Worm (Caenorhabditis elegans) whole organism, mixed stage, embryonic: ENCODE measurements around the gene abhd-5.2.

Source experiments
- bed-3 ChIP-seq: fragments of 200-800 bp; sonication (Bioruptor generic); optimal IDR thresholded peaks from 3 replicates; lab custom pipeline; 2018; ENCODE audit warnings: mild to moderate bottlenecking, missing genetic modification characterization, moderate library complexity, missing compliant biosample characterization
- blmp-1 ChIP-seq: fragments of 150-350 bp; optimal IDR thresholded peaks from 2 replicates; lab custom pipeline; 2014; ENCODE audit warnings: missing biosample characterization, missing genetic modification characterization
- ceh-39 ChIP-seq: fragments of 150-350 bp; optimal IDR thresholded peaks from 2 replicates; lab custom pipeline; 2014; ENCODE audit warnings: missing biosample characterization, missing genetic modification characterization
- ceh-43 ChIP-seq: fragments of 200-800 bp; sonication (Bioruptor generic); optimal IDR thresholded peaks from 2 replicates; lab custom pipeline; 2018; ENCODE audit warnings: mild to moderate bottlenecking, missing genetic modification characterization, moderate library complexity, missing compliant biosample characterization
- ceh-83 ChIP-seq: fragments of 200-800 bp; sonication (Bioruptor generic); optimal IDR thresholded peaks from 2 replicates; lab custom pipeline; 2018; ENCODE audit warnings: mild to moderate bottlenecking, missing genetic modification characterization, missing compliant biosample characterization
- drap-1 ChIP-seq: fragments of 200-800 bp; sonication (Bioruptor generic); optimal IDR thresholded peaks from 3 replicates; lab custom pipeline; 2018; ENCODE audit warnings: mild to moderate bottlenecking, missing genetic modification characterization, missing compliant biosample characterization
- elt-1 ChIP-seq: sonication (generic microtip); optimal IDR thresholded peaks from 2 replicates; lab custom pipeline; 2017; ENCODE audit warnings: missing genetic modification characterization, mild to moderate bottlenecking, missing compliant biosample characterization, antibody characterized with exemption, moderate library complexity, borderline replicate concordance; ENCODE audit not compliant: insufficient read depth
- elt-3 ChIP-seq: fragments of 150-350 bp; optimal IDR thresholded peaks from 2 replicates; lab custom pipeline; 2014; ENCODE audit warnings: missing biosample characterization, missing genetic modification characterization
- flh-1 ChIP-seq: fragments of 200-800 bp; sonication (Bioruptor generic); optimal IDR thresholded peaks from 2 replicates; lab custom pipeline; 2018; ENCODE audit warnings: mild to moderate bottlenecking, missing genetic modification characterization, moderate library complexity, missing compliant biosample characterization
- hlh-1 ChIP-seq: fragments of 150-350 bp; optimal IDR thresholded peaks from 2 replicates; lab custom pipeline; 2014; ENCODE audit warnings: missing biosample characterization, missing genetic modification reagents, missing genetic modification characterization
- lin-13 ChIP-seq: fragments of 150-350 bp; optimal IDR thresholded peaks from 2 replicates; lab custom pipeline; 2014; ENCODE audit warnings: missing biosample characterization, missing genetic modification characterization
- lsy-2 ChIP-seq: fragments of 150-350 bp; optimal IDR thresholded peaks from 2 replicates; lab custom pipeline; 2014; ENCODE audit warnings: missing biosample characterization, missing genetic modification characterization
- mab-5 ChIP-seq: fragments of 150-350 bp; optimal IDR thresholded peaks from 2 replicates; lab custom pipeline; 2014; ENCODE audit warnings: missing biosample characterization, missing genetic modification characterization
- mep-1 ChIP-seq: fragments of 150-350 bp; optimal IDR thresholded peaks from 2 replicates; lab custom pipeline; 2017; ENCODE audit warnings: missing biosample characterization, missing genetic modification reagents, missing genetic modification characterization, inconsistent platforms
- nhr-12 ChIP-seq: fragments of 150-350 bp; optimal IDR thresholded peaks from 2 replicates; lab custom pipeline; 2014; ENCODE audit warnings: missing biosample characterization, missing genetic modification characterization
- nhr-2 ChIP-seq: fragments of 150-350 bp; optimal IDR thresholded peaks from 2 replicates; lab custom pipeline; 2014; ENCODE audit warnings: missing biosample characterization, missing genetic modification characterization
- nhr-76 ChIP-seq: sonication (generic microtip); optimal IDR thresholded peaks from 2 replicates; lab custom pipeline; 2017; ENCODE audit warnings: missing biosample characterization, missing genetic modification characterization
- pha-4 ChIP-seq: fragments of 150-350 bp; optimal IDR thresholded peaks from 2 replicates; lab custom pipeline; 2018; ENCODE audit warnings: missing biosample characterization, missing genetic modification reagents, missing genetic modification characterization
- sem-2 ChIP-seq: fragments of 200-800 bp; sonication (Bioruptor generic); optimal IDR thresholded peaks from 2 replicates; lab custom pipeline; 2018; ENCODE audit warnings: mild to moderate bottlenecking, missing genetic modification characterization, missing compliant biosample characterization
- snpc-4 ChIP-seq: fragments of 150-350 bp; optimal IDR thresholded peaks from 2 replicates; lab custom pipeline; 2014; ENCODE audit warnings: missing biosample characterization, missing genetic modification characterization
- sptf-1 ChIP-seq: sonication (generic microtip); optimal IDR thresholded peaks from 2 replicates; lab custom pipeline; 2017; ENCODE audit warnings: mild to moderate bottlenecking, missing genetic modification characterization, moderate library complexity, missing compliant biosample characterization
- tbx-8 ChIP-seq: fragments of 200-800 bp; sonication (Bioruptor generic); optimal IDR thresholded peaks from 2 replicates; lab custom pipeline; 2018; ENCODE audit warnings: mild to moderate bottlenecking, missing genetic modification characterization, moderate library complexity, missing compliant biosample characterization
- unc-120 ChIP-seq: sonication (generic microtip); optimal IDR thresholded peaks from 2 replicates; lab custom pipeline; 2017; ENCODE audit warnings: missing genetic modification characterization, missing compliant biosample characterization; ENCODE audit not compliant: poor library complexity, severe bottlenecking
- unc-39 ChIP-seq: fragments of 150-350 bp; optimal IDR thresholded peaks from 2 replicates; lab custom pipeline; 2014; ENCODE audit warnings: missing biosample characterization, missing genetic modification characterization
- unc-62 ChIP-seq: fragments of 150-350 bp; optimal IDR thresholded peaks from 2 replicates; lab custom pipeline; 2014; ENCODE audit warnings: missing biosample characterization, missing genetic modification reagents, missing genetic modification characterization
- zip-8 ChIP-seq: fragments of 150-350 bp; optimal IDR thresholded peaks from 2 replicates; lab custom pipeline; 2014; ENCODE audit warnings: missing biosample characterization, missing genetic modification characterization
- ztf-11 ChIP-seq: fragments of 150-350 bp; optimal IDR thresholded peaks from 2 replicates; lab custom pipeline; 2014; ENCODE audit warnings: missing biosample characterization, missing genetic modification characterization

The abhd-5.2 gene

DNA sequence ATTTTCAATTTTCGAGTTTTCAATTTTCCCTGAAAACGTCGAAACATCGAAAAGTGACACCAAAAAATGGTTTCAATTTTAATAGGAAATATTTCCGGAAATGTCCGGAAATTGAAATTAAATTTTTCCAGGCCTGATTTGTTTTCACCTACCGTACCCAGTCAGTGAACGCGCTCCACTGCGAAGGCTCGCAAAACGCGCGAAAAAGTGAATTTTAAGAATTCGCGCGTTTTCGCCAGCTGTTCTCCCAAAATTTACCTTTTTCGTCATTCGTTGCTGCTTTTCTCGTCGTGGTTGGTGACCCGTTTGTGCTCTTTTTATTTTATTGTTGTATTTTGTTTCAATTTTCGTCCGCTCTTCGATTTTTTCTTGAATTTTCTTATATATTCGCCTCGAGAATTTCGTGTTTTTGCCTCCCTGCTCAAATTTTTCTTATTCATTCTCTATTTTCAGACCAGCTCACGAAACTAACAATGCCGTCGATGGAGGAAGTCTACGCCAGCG, 45.5 kb downstream of the abhd-5.2 start, which contains the start of gene T19H12.2:
Gene T19H12.2 (plus strand): TSS at position 454 of the 504 bp plus-strand sequence.
- peak; percentile 50 for TF ChIP-seq lsy-2 (tag; lab: Kevin White, UChicago)
- TF ChIP-seq pha-4 (tag; lab: Kevin White, UChicago), result no peak

DNA sequence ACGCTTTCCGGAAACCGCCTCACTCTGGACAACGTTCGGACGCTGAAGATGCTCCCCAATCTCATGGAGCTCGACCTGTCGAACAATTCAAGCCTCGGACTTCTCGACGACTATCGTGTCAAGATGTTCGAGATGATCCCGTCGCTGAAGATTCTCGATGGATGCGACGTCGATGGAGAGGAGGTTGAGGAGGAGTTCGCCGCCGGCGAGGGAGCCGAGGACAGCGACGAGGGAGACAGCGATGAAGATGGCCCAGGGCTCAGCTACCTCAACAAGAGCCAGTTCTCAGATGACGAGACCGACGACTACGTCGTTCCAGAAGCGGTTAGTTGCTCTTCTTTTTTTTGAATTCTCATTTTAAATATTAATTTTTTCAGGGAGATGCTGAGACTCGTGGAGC, 46.3 kb downstream of the abhd-5.2 start:
- TF ChIP-seq blmp-1 (tag; lab: Kevin White, UChicago) (no peak), flh-1 (GFP tag; lab: Kevin White, UChicago) (no peak), drap-1 (no peak), unc-39 (tag; lab: Kevin White, UChicago) (no peak), ceh-43 (GFP tag; lab: Kevin White, UChicago) (no peak), mab-5 (tag; lab: Kevin White, UChicago) (no peak), nhr-2 (tag; lab: Kevin White, UChicago) (no peak), hlh-1 (tag; lab: Kevin White, UChicago) (no peak), elt-3 (tag; lab: Kevin White, UChicago) (no peak)

DNA sequence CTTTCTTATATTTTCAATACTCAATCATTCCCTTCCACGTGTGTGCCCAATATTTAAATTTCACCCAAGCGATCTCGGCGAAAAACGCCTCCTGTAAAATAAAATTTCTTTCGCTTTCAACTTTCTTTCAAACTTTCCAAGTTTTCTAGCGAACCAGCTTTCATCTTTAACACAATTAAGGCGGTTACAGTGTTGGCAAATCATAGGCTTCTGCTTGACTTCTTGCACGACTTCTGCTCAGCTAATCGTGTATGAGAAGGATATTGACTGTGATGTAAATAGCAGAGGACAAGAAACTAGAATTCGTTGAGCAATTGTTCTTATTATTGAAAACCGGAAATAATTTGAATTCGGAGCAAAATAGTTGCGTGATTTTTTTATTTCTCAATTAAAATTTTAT, 46.8 kb downstream of the abhd-5.2 start:
- TF ChIP-seq ceh-83, result no peak
- no peak for TF ChIP-seq nhr-76 (tag; lab: Kevin White, UChicago)
- no peak for TF ChIP-seq ceh-43 (GFP tag; lab: Kevin White, UChicago)
- no peak for TF ChIP-seq nhr-2 (tag; lab: Kevin White, UChicago)

DNA sequence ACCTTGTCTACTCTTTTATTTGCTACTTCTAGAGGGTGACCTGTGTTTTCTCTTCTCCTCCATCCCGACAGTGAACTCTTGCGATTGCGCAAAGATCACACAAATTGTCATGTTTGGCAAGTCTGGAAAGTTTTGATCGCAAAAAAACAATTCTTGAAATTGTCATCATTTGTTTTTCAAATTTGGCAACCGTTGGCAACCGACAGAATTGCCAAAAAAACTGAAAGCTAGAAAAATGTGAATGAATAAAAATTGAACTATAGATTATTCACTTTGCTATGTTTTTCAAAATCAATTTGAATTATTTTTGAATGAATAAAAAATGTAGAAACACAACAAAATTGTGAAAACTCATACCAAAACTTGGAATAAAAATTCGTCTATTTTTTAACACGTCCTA, 50.5 kb downstream of the abhd-5.2 start, which contains the start of gene ugt-11:
Gene ugt-11 (minus strand): TSS at position 101 of the 400 bp plus-strand sequence.
- TF ChIP-seq unc-62 (GFP tag; lab: Kevin White, UChicago) (no peak), drap-1 (no peak), sem-2 (no peak), nhr-12 (tag; lab: Kevin White, UChicago) (no peak), mep-1 (tag; lab: Kevin White, UChicago) (no peak), zip-8 (no peak), sptf-1 (tag; lab: Kevin White, UChicago) (no peak), lsy-2 (tag; lab: Kevin White, UChicago) (no peak), ceh-43 (GFP tag; lab: Kevin White, UChicago) (no peak), unc-39 (tag; lab: Kevin White, UChicago) (no peak)

DNA sequence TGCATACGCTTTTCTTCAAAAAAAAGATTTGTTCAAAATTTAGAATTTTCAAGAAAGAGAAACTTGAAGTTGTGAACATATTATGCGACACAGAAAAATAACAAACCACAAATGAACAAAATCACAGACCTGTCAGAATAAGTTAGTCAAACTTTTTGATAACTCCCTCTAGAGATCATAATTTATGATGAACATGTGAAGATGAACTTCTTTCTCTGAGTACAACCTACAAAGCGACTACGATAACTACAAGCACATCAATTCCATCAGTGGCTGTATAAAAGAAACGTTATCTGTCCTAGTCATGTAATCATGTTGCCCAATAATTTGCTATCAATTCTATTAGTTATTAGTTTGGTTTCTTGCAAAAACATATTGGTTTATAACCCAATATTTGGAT, 51.3 kb downstream of the abhd-5.2 start, which contains the start of gene ugt-9:
Gene ugt-9 (plus strand): TSS at position 305 of the 400 bp plus-strand sequence.
- TF ChIP-seq snpc-4, result no peak
- no peak for TF ChIP-seq bed-3
- no peak for TF ChIP-seq mab-5 (tag; lab: Kevin White, UChicago)
- TF ChIP-seq elt-1, result no peak
- no peak for TF ChIP-seq ceh-83
- TF ChIP-seq nhr-12 (tag; lab: Kevin White, UChicago), result no peak
- no peak for TF ChIP-seq unc-62 (GFP tag; lab: Kevin White, UChicago)
- TF ChIP-seq zip-8, result no peak
- TF ChIP-seq ztf-11 (tag; lab: Kevin White, UChicago), result no peak
- TF ChIP-seq ceh-39 (tag; lab: Kevin White, UChicago), result no peak
- TF ChIP-seq lin-13, result no peak
- no peak for TF ChIP-seq unc-120 (tag; lab: Kevin White, UChicago)
- TF ChIP-seq tbx-8 (GFP tag; lab: Kevin White, UChicago), result no peak
- TF ChIP-seq sptf-1 (tag; lab: Kevin White, UChicago), result no peak
- TF ChIP-seq hlh-1 (tag; lab: Kevin White, UChicago), result no peak
- TF ChIP-seq nhr-2 (tag; lab: Kevin White, UChicago), result no peak
- TF ChIP-seq lsy-2 (tag; lab: Kevin White, UChicago), result no peak
